Fruit fly (Drosophila melanogaster) whole organism, embryonic: ENCODE results near the gene Prm.
A peak's percentile ranks its signal among the peaks of the same experiment; 100 is the strongest.

Experiments used
- Blimp-1 ChIP-seq: fragments of 200-800 bp; sonication (Bioruptor generic); optimal IDR thresholded peaks from 3 replicates; lab custom pipeline; 2018; ENCODE audit warnings: missing biosample characterization, missing genetic modification characterization, mild to moderate bottlenecking, moderate library complexity, missing genetic modification reagents
- C15 ChIP-seq: fragments of 200-800 bp; sonication (Bioruptor generic); IDR thresholded peaks from 3 replicates; pipeline ENCODE4 v1.3.6; 2022; ENCODE audit warnings: missing biosample characterization, missing genetic modification characterization
- CG10321 ChIP-seq: fragments of 200-800 bp; sonication (Bioruptor generic); IDR thresholded peaks from 2 replicates; pipeline ENCODE4 v1.3.6; 2022; ENCODE audit warnings: missing biosample characterization, missing genetic modification characterization
- CG10462 ChIP-seq: fragments of 200-800 bp; sonication (Bioruptor generic); optimal IDR thresholded peaks from 2 replicates; lab custom pipeline; 2016; ENCODE audit warnings: missing biosample characterization, missing genetic modification characterization
- CG10959 ChIP-seq: fragments of 200-800 bp; sonication (Bioruptor generic); IDR thresholded peaks from 2 replicates; pipeline ENCODE4 v1.3.6; 2022; ENCODE audit warnings: missing biosample characterization, missing genetic modification characterization
- CG11695 ChIP-seq: fragments of 200-800 bp; sonication (Bioruptor generic); IDR thresholded peaks from 3 replicates; pipeline ENCODE4 v1.3.6; 2022; ENCODE audit warnings: missing biosample characterization, missing genetic modification characterization
- CG11723 ChIP-seq: fragments of 200-800 bp; sonication (Bioruptor generic); optimal IDR thresholded peaks from 2 replicates; lab custom pipeline; 2017; ENCODE audit warnings: missing biosample characterization, mild to moderate bottlenecking, missing genetic modification characterization
- CG12659 ChIP-seq: fragments of 200-800 bp; sonication (Bioruptor generic); optimal IDR thresholded peaks from 3 replicates; lab custom pipeline; 2017; ENCODE audit warnings: mild to moderate bottlenecking, missing biosample characterization, missing genetic modification reagents, missing genetic modification characterization
- CG15696 ChIP-seq: fragments of 200-800 bp; sonication (Bioruptor generic); optimal IDR thresholded peaks from 2 replicates; lab custom pipeline; 2019; ENCODE audit warnings: missing biosample characterization, mild to moderate bottlenecking, missing genetic modification characterization, moderate library complexity
- CG17361 ChIP-seq: fragments of 200-800 bp; sonication (Bioruptor generic); IDR thresholded peaks from 3 replicates; pipeline ENCODE4 v1.3.6; 2022; ENCODE audit warnings: missing biosample characterization, missing genetic modification characterization
- CG17385 ChIP-seq: fragments of 200-800 bp; sonication (Bioruptor generic); optimal IDR thresholded peaks from 3 replicates; lab custom pipeline; 2018; ENCODE audit warnings: missing biosample characterization, mild to moderate bottlenecking, missing genetic modification characterization
- CG17612 ChIP-seq: fragments of 200-800 bp; sonication (Bioruptor generic); IDR thresholded peaks from 2 replicates; pipeline ENCODE4 v1.3.6; 2022; ENCODE audit warnings: missing biosample characterization, missing genetic modification characterization
- CG30403 ChIP-seq: fragments of 200-800 bp; sonication (Bioruptor generic); optimal IDR thresholded peaks from 3 replicates; lab custom pipeline; 2016; ENCODE audit warnings: missing biosample characterization, missing genetic modification characterization
- CG32767 ChIP-seq: fragments of 200-800 bp; sonication (Bioruptor generic); IDR thresholded peaks from 2 replicates; pipeline ENCODE4 v1.3.6; 2022; ENCODE audit warnings: missing biosample characterization, missing genetic modification characterization
- CG4282 ChIP-seq: fragments of 200-800 bp; sonication (Bioruptor generic); optimal IDR thresholded peaks from 2 replicates; lab custom pipeline; 2016; ENCODE audit warnings: missing biosample characterization, missing genetic modification characterization
- CG4404 ChIP-seq: fragments of 200-800 bp; sonication (Bioruptor generic); IDR thresholded peaks from 2 replicates; pipeline ENCODE4 v1.3.6; 2022; ENCODE audit warnings: missing biosample characterization, missing genetic modification characterization
- CG4730 ChIP-seq: fragments of 200-800 bp; sonication (Bioruptor generic); IDR thresholded peaks from 2 replicates; pipeline ENCODE4 v1.3.6; 2022; ENCODE audit warnings: missing biosample characterization, missing genetic modification characterization
- CG6683 ChIP-seq: fragments of 200-800 bp; sonication (Bioruptor generic); optimal IDR thresholded peaks from 2 replicates; lab custom pipeline; 2017; ENCODE audit warnings: missing biosample characterization, mild to moderate bottlenecking, missing genetic modification characterization, missing genetic modification reagents
- CG7928 ChIP-seq: fragments of 200-800 bp; sonication (Bioruptor generic); optimal IDR thresholded peaks from 2 replicates; lab custom pipeline; 2017; ENCODE audit warnings: missing biosample characterization, mild to moderate bottlenecking, missing genetic modification characterization
- CG9876 ChIP-seq: fragments of 200-800 bp; sonication (Bioruptor generic); optimal IDR thresholded peaks from 2 replicates; lab custom pipeline; 2016; ENCODE audit warnings: missing biosample characterization, missing genetic modification characterization
- D19B ChIP-seq: fragments of 200-800 bp; sonication (Bioruptor generic); optimal IDR thresholded peaks from 2 replicates; lab custom pipeline; 2017; ENCODE audit warnings: missing biosample characterization, mild to moderate bottlenecking, missing genetic modification characterization
- Eip74EF ChIP-seq, 2 experiments: fragments of 200-800 bp in 1 of 2; fragments of >200 bp in 1 of 2; sonication (Bioruptor generic) in 1 of 2; optimal IDR thresholded peaks; 2 replicates each; lab custom pipeline; 2017 to 2019; ENCODE audit warnings: missing biosample characterization in 2 of 2, missing genetic modification characterization in 2 of 2, mild to moderate bottlenecking in 1 of 2, moderate library complexity in 1 of 2
- Ets97D ChIP-seq: fragments of 200-800 bp; sonication (Bioruptor generic); optimal IDR thresholded peaks from 3 replicates; lab custom pipeline; 2016; ENCODE audit warnings: missing biosample characterization, missing genetic modification characterization
- HHEX ChIP-seq: fragments of 200-800 bp; sonication (Bioruptor generic); optimal IDR thresholded peaks from 3 replicates; lab custom pipeline; 2017; ENCODE audit warnings: missing biosample characterization, mild to moderate bottlenecking, missing genetic modification characterization, missing genetic modification reagents
- HLH4C ChIP-seq: fragments of 200-800 bp; sonication (Bioruptor generic); IDR thresholded peaks from 3 replicates; pipeline ENCODE4 v1.3.6; 2022; ENCODE audit warnings: missing biosample characterization, missing genetic modification characterization; ENCODE audit not compliant: partially characterized antibody
- MBD-R2 ChIP-seq: fragments of 200-800 bp; sonication (Bioruptor generic); IDR thresholded peaks from 2 replicates; pipeline ENCODE4 v1.3.6; 2022; ENCODE audit warnings: missing biosample characterization, missing genetic modification characterization
- Sry-δ ChIP-seq: fragments of 200-800 bp; sonication (Bioruptor generic); optimal IDR thresholded peaks from 2 replicates; lab custom pipeline; 2016; ENCODE audit warnings: missing biosample characterization, missing genetic modification characterization
- Ssrp ChIP-seq: fragments of 200-800 bp; sonication (Bioruptor generic); optimal IDR thresholded peaks from 2 replicates; lab custom pipeline; 2018; ENCODE audit warnings: missing biosample characterization, mild to moderate bottlenecking, missing genetic modification characterization, moderate library complexity
- Trl ChIP-seq, 3 experiments: fragments of >200 bp in 2 of 3; fragments of 200-800 bp in 1 of 3; sonication (Bioruptor generic) in 1 of 3; optimal IDR thresholded peaks; 2 replicates in 1 of 3; 3 replicates in 2 of 3; lab custom pipeline; 2016 to 2017; ENCODE audit warnings: missing biosample characterization in 1 of 3, missing genetic modification characterization in 1 of 3
- Xbp1 ChIP-seq: fragments of 200-800 bp; sonication (Bioruptor generic); optimal IDR thresholded peaks from 3 replicates; lab custom pipeline; 2016; ENCODE audit warnings: missing biosample characterization, mild to moderate bottlenecking, missing genetic modification characterization
- abd-A ChIP-seq: fragments of 200-800 bp; sonication (Bioruptor generic); optimal IDR thresholded peaks from 3 replicates; lab custom pipeline; 2019; ENCODE audit warnings: missing biosample characterization, mild to moderate bottlenecking, missing genetic modification characterization, moderate library complexity
- ac ChIP-seq: fragments of 200-800 bp; sonication (Bioruptor generic); optimal IDR thresholded peaks from 3 replicates; lab custom pipeline; 2017; ENCODE audit warnings: missing biosample characterization, mild to moderate bottlenecking, missing genetic modification characterization
- al ChIP-seq: fragments of 200-800 bp; sonication (Bioruptor generic); IDR thresholded peaks from 2 replicates; pipeline ENCODE4 v1.3.6; 2022; ENCODE audit warnings: missing biosample characterization, missing genetic modification characterization
- ase ChIP-seq: fragments of 200-800 bp; sonication (Bioruptor generic); IDR thresholded peaks from 3 replicates; pipeline ENCODE4 v1.3.6; 2022; ENCODE audit warnings: missing biosample characterization, missing genetic modification characterization
- az2 ChIP-seq: fragments of 200-800 bp; sonication (Bioruptor generic); optimal IDR thresholded peaks from 3 replicates; lab custom pipeline; 2016; ENCODE audit warnings: missing biosample characterization, missing genetic modification characterization
- chn ChIP-seq: fragments of 200-800 bp; sonication (Bioruptor generic); optimal IDR thresholded peaks from 2 replicates; lab custom pipeline; 2016; ENCODE audit warnings: missing biosample characterization, missing genetic modification characterization
- disco-r ChIP-seq: fragments of 200-800 bp; sonication (Bioruptor generic); optimal IDR thresholded peaks from 2 replicates; lab custom pipeline; 2016; ENCODE audit warnings: missing biosample characterization, missing genetic modification characterization
- gce ChIP-seq: fragments of 200-800 bp; sonication (Bioruptor generic); IDR thresholded peaks from 3 replicates; pipeline ENCODE4 v1.3.6; 2022; ENCODE audit warnings: missing biosample characterization, missing genetic modification characterization
- gcm ChIP-seq: fragments of 200-800 bp; sonication (Bioruptor generic); optimal IDR thresholded peaks from 2 replicates; lab custom pipeline; 2019; ENCODE audit warnings: missing biosample characterization, mild to moderate bottlenecking, missing genetic modification characterization, moderate library complexity
- gfzf ChIP-seq: fragments of 200-800 bp; sonication (Bioruptor generic); optimal IDR thresholded peaks from 2 replicates; lab custom pipeline; 2016; ENCODE audit warnings: missing biosample characterization, mild to moderate bottlenecking, missing genetic modification characterization, moderate library complexity
- her ChIP-seq: fragments of 200-800 bp; sonication (Bioruptor generic); optimal IDR thresholded peaks from 2 replicates; lab custom pipeline; 2016; ENCODE audit warnings: missing biosample characterization, missing genetic modification characterization
- inv ChIP-seq: fragments of 200-800 bp; sonication (Bioruptor generic); IDR thresholded peaks from 2 replicates; pipeline ENCODE4 v1.3.6; 2022; ENCODE audit warnings: missing biosample characterization, missing genetic modification characterization; ENCODE audit not compliant: partially characterized antibody
- lab ChIP-seq: fragments of 200-800 bp; sonication (Bioruptor generic); optimal IDR thresholded peaks from 3 replicates; lab custom pipeline; 2017; ENCODE audit warnings: missing biosample characterization, missing genetic modification characterization, mild to moderate bottlenecking, moderate library complexity, missing genetic modification reagents
- nerfin-1 ChIP-seq: fragments of 200-800 bp; sonication (Bioruptor generic); optimal IDR thresholded peaks from 3 replicates; lab custom pipeline; 2019; ENCODE audit warnings: missing biosample characterization, mild to moderate bottlenecking, missing genetic modification characterization, moderate library complexity
- pb ChIP-seq: fragments of 200-800 bp; sonication (Bioruptor generic); optimal IDR thresholded peaks from 3 replicates; lab custom pipeline; 2016; ENCODE audit warnings: missing biosample characterization, missing genetic modification characterization
- pita ChIP-seq: fragments of 200-800 bp; sonication (Bioruptor generic); optimal IDR thresholded peaks from 2 replicates; lab custom pipeline; 2017; ENCODE audit warnings: missing biosample characterization, mild to moderate bottlenecking, missing genetic modification characterization
- pnt ChIP-seq: fragments of 200-800 bp; sonication (Bioruptor generic); optimal IDR thresholded peaks from 3 replicates; lab custom pipeline; 2016; ENCODE audit warnings: missing biosample characterization, missing genetic modification characterization
- ro ChIP-seq: fragments of 200-800 bp; sonication (Bioruptor generic); IDR thresholded peaks from 2 replicates; pipeline ENCODE4 v1.3.6; 2022; ENCODE audit warnings: missing biosample characterization, missing genetic modification characterization
- tup ChIP-seq: fragments of 200-800 bp; sonication (Bioruptor generic); optimal IDR thresholded peaks from 2 replicates; lab custom pipeline; 2016; ENCODE audit warnings: missing biosample characterization, mild to moderate bottlenecking, missing genetic modification characterization, moderate library complexity
- zf30C ChIP-seq: fragments of 200-800 bp; sonication (Bioruptor generic); optimal IDR thresholded peaks from 3 replicates; lab custom pipeline; 2018; ENCODE audit warnings: missing biosample characterization, mild to moderate bottlenecking, missing genetic modification characterization

Prm gene

DNA sequence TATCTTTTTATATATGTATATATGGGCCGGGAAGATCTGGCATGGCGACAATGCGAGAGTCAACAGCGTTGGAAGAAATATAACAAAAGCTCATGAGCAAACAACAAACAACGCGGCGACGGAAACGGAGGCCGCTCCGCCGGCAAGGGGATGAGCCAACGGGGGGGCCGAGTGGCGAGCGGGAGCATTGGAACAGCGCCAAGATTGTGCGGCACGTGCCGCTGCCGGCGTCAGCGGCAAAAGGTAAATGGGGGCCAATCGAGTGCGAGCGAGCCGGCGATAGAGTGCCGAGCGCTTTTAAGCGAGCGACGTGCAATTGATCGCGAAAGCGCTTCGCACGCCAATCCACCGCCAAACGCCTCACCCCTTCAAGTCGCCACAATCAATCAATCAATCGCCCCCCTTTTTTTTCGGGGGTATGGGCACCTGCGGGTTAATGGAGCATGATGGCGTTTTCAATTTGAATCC, 48.6 kb downstream of the Prm start (continued):
- TF ChIP-seq CG10462 (GFP tag; lab: Kevin White, UChicago) (no peak), CG4730 (GFP tag; lab: Robert Waterston, UW) (no peak), CG17361 (GFP tag; lab: Robert Waterston, UW) (peak; percentile 28; the same call in 1 of the 3 replicates), Ssrp (peak; percentile 7), gcm (GFP tag; lab: Kevin White, UChicago) (peak; percentile 60), gce (GFP tag; lab: Robert Waterston, UW) (peak; percentile 54; the same call in 1 of the 3 replicates), CG32767 (GFP tag; lab: Robert Waterston, UW) (peak; percentile 8; the same call in 1 of the 2 replicates), CG6683 (peak; percentile 77), pnt (GFP tag; lab: Kevin White, UChicago) (no peak), gfzf (no peak), CG30403 (GFP tag; lab: Kevin White, UChicago) (no peak), Xbp1 (GFP tag; lab: Kevin White, UChicago) (peak; percentile 27), disco-r (GFP tag; lab: Kevin White, UChicago) (no peak), inv (GFP tag; lab: Robert Waterston, UW) (no peak), ase (peak; percentile 24; the same call in 1 of the 3 replicates), D19B (GFP tag; lab: Kevin White, UChicago) (peak; percentile 14), pita (GFP tag; lab: Kevin White, UChicago) (no peak), Trl (optimal IDR thresholded peaks at IDR 0.05; lab: Kevin White, UChicago) (no peak), Trl (GFP tag; optimal IDR thresholded peaks at IDR 0.05; lab: Kevin White, UChicago) (no peak), ro (GFP tag; lab: Robert Waterston, UW) (no peak), HLH4C (GFP tag; lab: Robert Waterston, UW) (no peak), HHEX (GFP tag; lab: Kevin White, UChicago) (peak; percentile 87), tup (GFP tag; lab: Kevin White, UChicago) (peak; percentile 27), zf30C (no peak), C15 (GFP tag; lab: Robert Waterston, UW) (no peak), CG7928 (GFP tag; lab: Kevin White, UChicago) (peak; percentile 61), ac (no peak), CG10959 (GFP tag; lab: Robert Waterston, UW) (peak; percentile 36; the same call in 1 of the 2 replicates), az2 (peak; percentile 21), al (GFP tag; lab: Robert Waterston, UW) (peak; percentile 13; the same call in 1 of the 2 replicates), CG9876 (GFP tag; lab: Kevin White, UChicago) (no peak), pb (GFP tag; lab: Kevin White, UChicago) (no peak), her (no peak), CG11723 (GFP tag; lab: Kevin White, UChicago) (peak; percentile 79), CG4404 (no peak), nerfin-1 (tag; lab: Kevin White, UChicago) (peak; percentile 50), CG12659 (GFP tag; lab: Kevin White, UChicago) (peak; percentile 71), Eip74EF (GFP tag; optimal IDR thresholded peaks at IDR 0.05; lab: Kevin White, UChicago) (peak in 1 of 2 experiments; percentile 57), chn (GFP tag; lab: Kevin White, UChicago) (no peak), abd-A (peak; percentile 49), CG11695 (GFP tag; lab: Robert Waterston, UW) (peak; percentile 51; the same call in 1 of the 3 replicates), CG4282 (GFP tag; lab: Kevin White, UChicago) (no peak), Blimp-1 (peak; percentile 60), Sry-δ (GFP tag; lab: Kevin White, UChicago) (peak; percentile 14), CG15696 (tag; lab: Kevin White, UChicago) (peak; percentile 13), lab (GFP tag; lab: Kevin White, UChicago) (peak; percentile 96), CG17612 (GFP tag; lab: Robert Waterston, UW) (no peak), CG10321 (GFP tag; lab: Robert Waterston, UW) (peak; percentile 73), CG17385 (GFP tag; lab: Kevin White, UChicago) (peak; percentile 58), MBD-R2 (peak; percentile 43; the same call in 1 of the 2 replicates), Ets97D (GFP tag; lab: Kevin White, UChicago) (no peak)
